Fruit fly (Drosophila melanogaster) whole organism, embryonic: ENCODE data around the gene Ada2a.

Experiments used
- Abd-B ChIP-seq: fragments of 200-800 bp; sonication (Bioruptor generic); optimal IDR thresholded peaks from 2 replicates; lab custom pipeline; 2018; ENCODE audit warnings: missing biosample characterization, mild to moderate bottlenecking, missing genetic modification characterization, moderate library complexity
- Ada2b ChIP-seq: fragments of 200-800 bp; sonication (Bioruptor generic); IDR thresholded peaks from 2 replicates; pipeline ENCODE4 v1.3.6; 2022; ENCODE audit warnings: missing biosample characterization, missing genetic modification characterization
- Asciz ChIP-seq: fragments of 200-800 bp; sonication (Bioruptor generic); optimal IDR thresholded peaks from 2 replicates; lab custom pipeline; 2017; ENCODE audit warnings: missing biosample characterization, mild to moderate bottlenecking, missing genetic modification characterization, missing genetic modification reagents
- Atf6 ChIP-seq: fragments of 200-800 bp; sonication (Bioruptor generic); IDR thresholded peaks from 2 replicates; pipeline ENCODE4 v1.3.6; 2022; ENCODE audit warnings: missing biosample characterization, missing genetic modification characterization
- CG10267 ChIP-seq: fragments of 200-800 bp; sonication (Bioruptor generic); optimal IDR thresholded peaks from 2 replicates; lab custom pipeline; 2018; ENCODE audit warnings: missing biosample characterization, mild to moderate bottlenecking, missing genetic modification characterization, moderate library complexity
- CG17328 ChIP-seq: fragments of 200-800 bp; sonication (Bioruptor generic); IDR thresholded peaks from 2 replicates; pipeline ENCODE4 v1.3.6; 2022; ENCODE audit warnings: missing biosample characterization, missing genetic modification characterization
- CG17829 ChIP-seq: fragments of 200-800 bp; optimal IDR thresholded peaks from 2 replicates; lab custom pipeline; 2019; ENCODE audit warnings: missing biosample characterization, mild to moderate bottlenecking, missing genetic modification characterization, moderate library complexity
- CG1832 ChIP-seq: fragments of 200-800 bp; sonication (Bioruptor generic); optimal IDR thresholded peaks from 2 replicates; lab custom pipeline; 2017; ENCODE audit warnings: missing biosample characterization, mild to moderate bottlenecking, missing genetic modification characterization, inconsistent platforms
- CG2120 ChIP-seq: fragments of 200-800 bp; sonication (Bioruptor generic); optimal IDR thresholded peaks from 3 replicates; lab custom pipeline; 2016; ENCODE audit warnings: missing biosample characterization, missing genetic modification characterization
- CG2678 ChIP-seq: fragments of 200-800 bp; sonication (Bioruptor generic); optimal IDR thresholded peaks from 3 replicates; lab custom pipeline; 2019; ENCODE audit warnings: missing biosample characterization, mild to moderate bottlenecking, missing genetic modification characterization, moderate library complexity
- CG4360 ChIP-seq: fragments of 200-800 bp; sonication (Bioruptor generic); IDR thresholded peaks from 2 replicates; pipeline ENCODE4 v1.3.6; 2022; ENCODE audit warnings: missing biosample characterization, missing genetic modification characterization
- CG4730 ChIP-seq: fragments of 200-800 bp; sonication (Bioruptor generic); IDR thresholded peaks from 2 replicates; pipeline ENCODE4 v1.3.6; 2022; ENCODE audit warnings: missing biosample characterization, missing genetic modification characterization
- CG8281 ChIP-seq: fragments of 200-800 bp; sonication (Bioruptor generic); optimal IDR thresholded peaks from 2 replicates; lab custom pipeline; 2018; ENCODE audit warnings: missing biosample characterization, mild to moderate bottlenecking, missing genetic modification characterization, moderate library complexity
- HLH54F ChIP-seq: fragments of 200-800 bp; sonication (Bioruptor generic); optimal IDR thresholded peaks from 3 replicates; lab custom pipeline; 2016; ENCODE audit warnings: missing biosample characterization, missing genetic modification characterization
- Lpt ChIP-seq: fragments of >200 bp; optimal IDR thresholded peaks from 2 replicates; lab custom pipeline; 2018; ENCODE audit warnings: missing biosample characterization, missing genetic modification characterization
- Meics ChIP-seq: fragments of 200-800 bp; sonication (Bioruptor generic); optimal IDR thresholded peaks from 2 replicates; lab custom pipeline; 2017; ENCODE audit warnings: missing biosample characterization, mild to moderate bottlenecking, missing genetic modification characterization
- Mrtf ChIP-seq: fragments of 200-800 bp; sonication (Bioruptor generic); IDR thresholded peaks from 3 replicates; pipeline ENCODE4 v1.3.6; 2022; ENCODE audit warnings: missing biosample characterization, missing genetic modification characterization
- NFAT ChIP-seq: fragments of 200-800 bp; sonication (Bioruptor generic); IDR thresholded peaks from 2 replicates; pipeline ENCODE4 v1.3.6; 2022; ENCODE audit warnings: missing biosample characterization, missing genetic modification characterization
- Nf-YA ChIP-seq: fragments of 200-800 bp; sonication (Bioruptor generic); IDR thresholded peaks from 2 replicates; pipeline ENCODE4 v1.3.6; 2022; ENCODE audit warnings: missing biosample characterization, missing genetic modification characterization
- NfI ChIP-seq: fragments of 200-800 bp; sonication (Bioruptor generic); optimal IDR thresholded peaks from 3 replicates; lab custom pipeline; 2018; ENCODE audit warnings: missing biosample characterization, mild to moderate bottlenecking, missing genetic modification characterization, moderate library complexity
- Sin3A ChIP-seq: fragments of >200 bp; optimal IDR thresholded peaks from 2 replicates; lab custom pipeline; 2018
- Stat92E ChIP-seq, 3 experiments: fragments of >200 bp in 2 of 3; fragments of 200-800 bp in 1 of 3; sonication (Bioruptor generic) in 1 of 3; optimal IDR thresholded peaks; 2 replicates each; lab custom pipeline; 2017 to 2019; ENCODE audit warnings: missing biosample characterization in 3 of 3, missing genetic modification characterization in 3 of 3, mild to moderate bottlenecking in 1 of 3, moderate library complexity in 1 of 3
- Xbp1 ChIP-seq: fragments of 200-800 bp; sonication (Bioruptor generic); optimal IDR thresholded peaks from 3 replicates; lab custom pipeline; 2016; ENCODE audit warnings: missing biosample characterization, mild to moderate bottlenecking, missing genetic modification characterization
- Xrp1 ChIP-seq: fragments of 200-800 bp; sonication (Bioruptor generic); IDR thresholded peaks from 2 replicates; pipeline ENCODE4 v1.3.6; 2022; ENCODE audit warnings: missing biosample characterization, missing genetic modification characterization
- aop ChIP-seq: fragments of 200-800 bp; sonication (Bioruptor generic); IDR thresholded peaks from 2 replicates; pipeline ENCODE4 v1.3.6; 2022; ENCODE audit warnings: missing biosample characterization, missing genetic modification characterization
- bigmax ChIP-seq: fragments of 200-800 bp; sonication (Bioruptor generic); optimal IDR thresholded peaks from 2 replicates; lab custom pipeline; 2018; ENCODE audit warnings: missing biosample characterization, mild to moderate bottlenecking, missing genetic modification characterization
- bowl ChIP-seq: fragments of 200-800 bp; sonication (Bioruptor generic); IDR thresholded peaks from 2 replicates; pipeline ENCODE4 v1.3.6; 2022; ENCODE audit warnings: missing biosample characterization, missing genetic modification characterization
- ci ChIP-seq: fragments of 200-800 bp; sonication (Bioruptor generic); IDR thresholded peaks from 3 replicates; pipeline ENCODE4 v1.3.6; 2022; ENCODE audit warnings: missing biosample characterization, missing genetic modification characterization
- dimm ChIP-seq: fragments of 200-800 bp; sonication (Bioruptor generic); IDR thresholded peaks from 2 replicates; pipeline ENCODE4 v1.3.6; 2022; ENCODE audit warnings: missing biosample characterization, missing genetic modification characterization
- dpn ChIP-seq, 2 experiments: fragments of 200-800 bp; sonication (Bioruptor generic); optimal IDR thresholded peaks; 3 replicates each; lab custom pipeline; 2016; ENCODE audit warnings: missing biosample characterization in 2 of 2, missing genetic modification characterization in 2 of 2
- dysf ChIP-seq: fragments of 200-800 bp; sonication (Bioruptor generic); IDR thresholded peaks from 3 replicates; pipeline ENCODE4 v1.3.6; 2022; ENCODE audit warnings: missing biosample characterization, missing genetic modification characterization
- ems ChIP-seq: fragments of 200-800 bp; sonication (Bioruptor generic); optimal IDR thresholded peaks from 3 replicates; lab custom pipeline; 2016; ENCODE audit warnings: missing biosample characterization, missing genetic modification characterization
- exex ChIP-seq: fragments of 200-800 bp; sonication (Bioruptor generic); optimal IDR thresholded peaks from 4 replicates; lab custom pipeline; 2018; ENCODE audit warnings: missing biosample characterization, mild to moderate bottlenecking, missing genetic modification characterization, moderate library complexity
- fu2 ChIP-seq: fragments of 200-800 bp; sonication (Bioruptor generic); optimal IDR thresholded peaks from 2 replicates; lab custom pipeline; 2016; ENCODE audit warnings: missing biosample characterization, missing genetic modification characterization
- gcm ChIP-seq: fragments of 200-800 bp; sonication (Bioruptor generic); optimal IDR thresholded peaks from 2 replicates; lab custom pipeline; 2019; ENCODE audit warnings: missing biosample characterization, mild to moderate bottlenecking, missing genetic modification characterization, moderate library complexity
- jing ChIP-seq: fragments of 200-800 bp; sonication (Bioruptor generic); optimal IDR thresholded peaks from 2 replicates; lab custom pipeline; 2018; ENCODE audit warnings: missing biosample characterization, mild to moderate bottlenecking, missing genetic modification characterization
- lbe ChIP-seq: fragments of 200-800 bp; sonication (Bioruptor generic); optimal IDR thresholded peaks from 2 replicates; lab custom pipeline; 2016; ENCODE audit warnings: missing biosample characterization, mild to moderate bottlenecking, missing genetic modification characterization
- nom ChIP-seq: fragments of 200-800 bp; sonication (Bioruptor generic); optimal IDR thresholded peaks from 2 replicates; lab custom pipeline; 2017; ENCODE audit warnings: missing biosample characterization, missing genetic modification characterization, mild to moderate bottlenecking, moderate library complexity, missing genetic modification reagents
- odd ChIP-seq: fragments of 200-800 bp; sonication (Bioruptor generic); optimal IDR thresholded peaks from 2 replicates; lab custom pipeline; 2017; ENCODE audit warnings: missing biosample characterization, mild to moderate bottlenecking, missing genetic modification characterization
- pb ChIP-seq: fragments of 200-800 bp; sonication (Bioruptor generic); optimal IDR thresholded peaks from 3 replicates; lab custom pipeline; 2016; ENCODE audit warnings: missing biosample characterization, missing genetic modification characterization
- pho ChIP-seq: fragments of 200-800 bp; sonication (Bioruptor generic); optimal IDR thresholded peaks from 2 replicates; lab custom pipeline; 2016; ENCODE audit warnings: missing biosample characterization, missing genetic modification characterization
- prd ChIP-seq, 3 experiments: fragments of >200 bp in 2 of 3; fragments of 200-800 bp in 1 of 3; sonication (Bioruptor generic) in 1 of 3; optimal IDR thresholded peaks in 2 of 3; IDR thresholded peaks in 1 of 3; 2 replicates in 2 of 3; 3 replicates in 1 of 3; pipeline versions ENCODE4 v1.3.6 to Lab custom; 2017 to 2022; ENCODE audit warnings: missing biosample characterization in 1 of 3, missing genetic modification characterization in 1 of 3
- ranshi ChIP-seq: fragments of 200-800 bp; sonication (Bioruptor generic); IDR thresholded peaks from 2 replicates; pipeline ENCODE4 v1.3.6; 2022; ENCODE audit warnings: missing biosample characterization, missing genetic modification characterization
- shn ChIP-seq: fragments of 200-800 bp; sonication (Bioruptor generic); optimal IDR thresholded peaks from 3 replicates; lab custom pipeline; 2016; ENCODE audit warnings: missing biosample characterization, missing genetic modification characterization
- sisA ChIP-seq: fragments of 200-800 bp; sonication (Bioruptor generic); IDR thresholded peaks from 2 replicates; pipeline ENCODE4 v1.3.6; 2022; ENCODE audit warnings: missing biosample characterization, missing genetic modification characterization
- ttk ChIP-seq: fragments of 200-800 bp; sonication (Bioruptor generic); IDR thresholded peaks from 2 replicates; pipeline ENCODE4 v2.1.2; 2022; ENCODE audit warnings: missing biosample characterization, missing genetic modification characterization
- vvl ChIP-seq: fragments of 200-800 bp; sonication (Bioruptor generic); IDR thresholded peaks from 2 replicates; pipeline ENCODE4 v1.3.6; 2022; ENCODE audit warnings: missing biosample characterization, missing genetic modification characterization
- zf30C ChIP-seq: fragments of 200-800 bp; sonication (Bioruptor generic); optimal IDR thresholded peaks from 3 replicates; lab custom pipeline; 2018; ENCODE audit warnings: missing biosample characterization, mild to moderate bottlenecking, missing genetic modification characterization

The Ada2a gene

dm6 chr3R:18228713-18229222 lies 26.5 kb downstream of the Ada2a start (continued):
- 0 out of 2 replicates have a peak, but pooled peaks have one; percentile 21 for TF ChIP-seq ranshi (GFP tag; lab: Robert Waterston, UW)
- TF ChIP-seq lbe (GFP tag; lab: Kevin White, UChicago): no peak
- TF ChIP-seq shn (GFP tag; lab: Kevin White, UChicago): no peak
- 0 out of 3 replicates have a peak, but pooled peaks have one; percentile 13 for TF ChIP-seq Mrtf (GFP tag; lab: Robert Waterston, UW)
- TF ChIP-seq vvl (GFP tag; lab: Robert Waterston, UW): peak; percentile 31; the same call in 1 of the 2 replicates
- TF ChIP-seq Atf6 (GFP tag; lab: Robert Waterston, UW): peak; percentile 45; the same call in 1 of the 2 replicates
- 0 out of 2 replicates have a peak, but pooled peaks have one; percentile 23 for TF ChIP-seq Nf-YA (GFP tag; lab: Robert Waterston, UW)
- 0 out of 3 replicates have a peak, but pooled peaks have one; percentile 34 for TF ChIP-seq dysf (GFP tag; lab: Robert Waterston, UW)
- TF ChIP-seq bowl (GFP tag; lab: Robert Waterston, UW): 0 out of 2 replicates have a peak, but pooled peaks have one; percentile 20
- no peak for TF ChIP-seq prd (optimal IDR thresholded peaks at IDR 0.05; lab: Kevin White, UChicago)
- 0 out of 3 replicates have a peak, but pooled peaks have one; percentile 31 for TF ChIP-seq prd (GFP tag; IDR thresholded peaks at IDR 0.05; lab: Robert Waterston, UW)
- peak; percentile 35 for TF ChIP-seq CG2120
- no peak for TF ChIP-seq Abd-B (GFP tag; lab: Kevin White, UChicago)
- TF ChIP-seq Xbp1 (GFP tag; lab: Kevin White, UChicago): no peak
- 0 out of 2 replicates have a peak, but pooled peaks have one; percentile 13 for TF ChIP-seq CG17328
- 0 out of 2 replicates have a peak, but pooled peaks have one; percentile 18 for TF ChIP-seq Xrp1 (GFP tag; lab: Robert Waterston, UW)
- TF ChIP-seq ttk (GFP tag; lab: Robert Waterston, UW): 0 out of 2 replicates have a peak, but pooled peaks have one; percentile 28
- peak; percentile 47; the same call in 1 of the 2 replicates for TF ChIP-seq NFAT (GFP tag; lab: Robert Waterston, UW)
- TF ChIP-seq NfI (GFP tag; lab: Kevin White, UChicago): no peak
- TF ChIP-seq Ada2b (GFP tag; lab: Robert Waterston, UW): 0 out of 2 replicates have a peak, but pooled peaks have one; percentile 6
- TF ChIP-seq zf30C (GFP tag; lab: Kevin White, UChicago): peak; percentile 48

DNA sequence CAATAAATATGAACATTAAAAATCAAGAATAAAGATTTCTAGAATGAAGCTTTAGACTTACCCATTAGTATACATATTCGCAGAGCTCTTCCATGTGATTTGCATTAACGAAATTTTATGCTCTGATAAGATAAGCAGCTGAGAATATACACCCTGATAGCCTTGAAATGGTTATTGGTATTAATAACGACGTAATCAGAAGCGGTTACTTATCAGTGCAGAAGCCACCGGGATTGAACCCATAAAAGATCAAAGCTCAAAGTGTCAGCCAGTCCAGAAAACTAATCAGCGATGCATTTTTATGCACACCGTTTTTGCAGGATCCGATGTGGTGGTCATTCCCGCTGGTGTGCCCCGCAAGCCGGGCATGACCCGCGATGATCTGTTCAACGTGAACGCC lies 27.9 kb downstream of the Ada2a start:
- TF ChIP-seq CG1832 (GFP tag; lab: Kevin White, UChicago) (no peak), exex (tag; lab: Kevin White, UChicago) (peak; percentile 80), nom (GFP tag; lab: Kevin White, UChicago) (peak; percentile 35)

- TF ChIP-seq Asciz (GFP tag; lab: Kevin White, UChicago) (no peak), dpn (GFP tag; optimal IDR thresholded peaks at IDR 0.05; lab: Kevin White, UChicago) (no peak), pho (GFP tag; lab: Kevin White, UChicago) (no peak), Stat92E (GFP tag; optimal IDR thresholded peaks at IDR 0.05; lab: Kevin White, UChicago) (no peak), CG17829 (no peak), CG8281 (tag; lab: Kevin White, UChicago) (no peak), odd (GFP tag; lab: Kevin White, UChicago) (no peak), Sin3A (lab: Kevin White, UChicago) (no peak), fu2 (GFP tag; lab: Kevin White, UChicago) (peak; percentile 20), sisA (no peak), jing (no peak), gcm (peak; percentile 44), dimm (no peak), CG4730 (GFP tag; lab: Robert Waterston, UW) (no peak), bigmax (GFP tag; lab: Kevin White, UChicago) (peak; percentile 94), CG2678 (no peak), ci (GFP tag; lab: Robert Waterston, UW) (0 out of 3 replicates have a peak, but pooled peaks have one; percentile 44), CG10267 (no peak), CG4360 (GFP tag; lab: Robert Waterston, UW) (no peak), pb (GFP tag; lab: Kevin White, UChicago) (no peak), Meics (GFP tag; lab: Kevin White, UChicago) (no peak), aop (GFP tag; lab: Robert Waterston, UW) (no peak), Lpt (GFP tag; lab: Kevin White, UChicago) (no peak), ems (GFP tag; lab: Kevin White, UChicago) (no peak), HLH54F (GFP tag; lab: Kevin White, UChicago) (no peak)
Observed at dm6 chr3R:18226809-18227157, 28.5 kb downstream of the Ada2a start.
